Fruit fly (Drosophila melanogaster): Measurements from ENCODE around the gene mRpL37.

- TF ChIP-seq psq (optimal IDR thresholded peaks at IDR 0.05), result no peak
- TF ChIP-seq CG8478 (optimal IDR thresholded peaks at IDR 0.05), result no peak
- TF ChIP-seq pan (optimal IDR thresholded peaks at IDR 0.05), result no peak
- TF ChIP-seq EcR (GFP tag; optimal IDR thresholded peaks at IDR 0.05), result no peak
Measured at dm6 chr3R:10751061-10751460, 32.8 kb downstream of the mRpL37 start, which contains the start of gene TkR86C.

Measured in whole organism.